Worm (Caenorhabditis elegans) whole organism, young adult: Measurements from ENCODE around the gene srx-51.
"Not testable (repeated sequence)": the region's sequence is repeated elsewhere in the genome, so short reads cannot be mapped to it uniquely, and the experiment has no call there.

Experiments used
- B0261.1 ChIP-seq: sonication (generic microtip); optimal IDR thresholded peaks from 2 replicates; lab custom pipeline; 2016; ENCODE audit warnings: mild to moderate bottlenecking, missing genetic modification characterization, moderate library complexity, missing compliant biosample characterization
- F49E8.2 ChIP-seq: sonication (generic microtip); optimal IDR thresholded peaks from 3 replicates; lab custom pipeline; 2017; ENCODE audit warnings: missing genetic modification characterization, mild to moderate bottlenecking, missing compliant biosample characterization, antibody characterized with exemption, moderate library complexity; ENCODE audit not compliant: insufficient read depth
- F55B11.4 ChIP-seq: sonication (generic microtip); optimal IDR thresholded peaks from 2 replicates; lab custom pipeline; 2016; ENCODE audit warnings: missing compliant biosample characterization, missing genetic modification characterization, borderline replicate concordance; ENCODE audit not compliant: insufficient read depth
- F57A8.1 ChIP-seq: fragments of 200-800 bp; sonication (Bioruptor generic); optimal IDR thresholded peaks from 2 replicates; lab custom pipeline; 2018; ENCODE audit warnings: mild to moderate bottlenecking, missing genetic modification characterization, moderate library complexity, missing compliant biosample characterization
- K12H6.12 ChIP-seq: fragments of 200-800 bp; sonication (Bioruptor generic); optimal IDR thresholded peaks from 2 replicates; lab custom pipeline; 2018; ENCODE audit warnings: mild to moderate bottlenecking, missing genetic modification characterization, missing compliant biosample characterization
- Y53F4B.3 ChIP-seq: fragments of 200-800 bp; sonication (Bioruptor generic); IDR thresholded peaks from 2 replicates; pipeline ENCODE4 v1.3.6; 2022; ENCODE audit warnings: missing genetic modification reagents, missing genetic modification characterization, missing compliant biosample characterization
- Y95B8A.8 ChIP-seq: fragments of 200-800 bp; sonication (Bioruptor generic); IDR thresholded peaks from 2 replicates; pipeline ENCODE4 v1.3.6; 2022; ENCODE audit warnings: missing genetic modification reagents, missing genetic modification characterization, missing compliant biosample characterization
- aptf-3 ChIP-seq: fragments of 200-800 bp; sonication (Bioruptor generic); IDR thresholded peaks from 2 replicates; pipeline ENCODE4 v1.3.6; 2022; ENCODE audit warnings: missing genetic modification characterization, missing compliant biosample characterization
- atf-7 ChIP-seq: sonication (generic microtip); optimal IDR thresholded peaks from 2 replicates; lab custom pipeline; 2017; ENCODE audit warnings: mild to moderate bottlenecking, missing genetic modification characterization, missing compliant biosample characterization
- attf-5 ChIP-seq: fragments of 200-800 bp; sonication (Bioruptor generic); optimal IDR thresholded peaks from 2 replicates; lab custom pipeline; 2018; ENCODE audit warnings: mild to moderate bottlenecking, missing genetic modification characterization, missing compliant biosample characterization
- ccch-3 ChIP-seq: fragments of 200-800 bp; sonication (Bioruptor generic); optimal IDR thresholded peaks from 2 replicates; lab custom pipeline; 2018; ENCODE audit warnings: mild to moderate bottlenecking, missing genetic modification characterization, missing compliant biosample characterization
- cebp-1 ChIP-seq, 2 experiments: fragments of 200-800 bp in 1 of 2; sonication (Bioruptor generic) in 1 of 2; sonication (generic microtip) in 1 of 2; IDR thresholded peaks in 1 of 2; optimal IDR thresholded peaks in 1 of 2; 2 replicates each; pipeline versions ENCODE4 v1.3.6 to Lab custom; 2017 to 2022; ENCODE audit warnings: missing compliant biosample characterization in 2 of 2, missing genetic modification characterization in 2 of 2, mild to moderate bottlenecking in 1 of 2, missing genetic modification reagents in 1 of 2, moderate library complexity in 1 of 2
- ceh-40 ChIP-seq: fragments of 200-800 bp; sonication (Bioruptor generic); IDR thresholded peaks from 2 replicates; pipeline ENCODE4 v1.3.6; 2022; ENCODE audit warnings: missing genetic modification characterization, missing compliant biosample characterization
- ceh-79 ChIP-seq: sonication (generic microtip); optimal IDR thresholded peaks from 2 replicates; lab custom pipeline; 2017; ENCODE audit warnings: mild to moderate bottlenecking, missing genetic modification characterization, missing compliant biosample characterization
- ceh-91 ChIP-seq: fragments of 200-800 bp; sonication (Bioruptor generic); IDR thresholded peaks from 2 replicates; pipeline ENCODE4 v1.3.6; 2022; ENCODE audit warnings: missing genetic modification reagents, missing genetic modification characterization, missing compliant biosample characterization
- dpff-1 ChIP-seq: sonication (generic microtip); optimal IDR thresholded peaks from 2 replicates; lab custom pipeline; 2017; ENCODE audit warnings: mild to moderate bottlenecking, missing genetic modification characterization, missing compliant biosample characterization
- dpl-1 ChIP-seq: fragments of 150-350 bp; optimal IDR thresholded peaks from 2 replicates; lab custom pipeline; 2014; ENCODE audit warnings: missing biosample characterization, missing genetic modification reagents, missing genetic modification characterization
- ets-4 ChIP-seq: fragments of 200-800 bp; sonication (Bioruptor generic); optimal IDR thresholded peaks from 2 replicates; lab custom pipeline; 2018; ENCODE audit warnings: mild to moderate bottlenecking, missing genetic modification characterization, missing compliant biosample characterization
- gei-17 ChIP-seq: fragments of 200-800 bp; sonication (Bioruptor generic); optimal IDR thresholded peaks from 2 replicates; lab custom pipeline; 2018; ENCODE audit warnings: mild to moderate bottlenecking, missing genetic modification characterization, missing compliant biosample characterization
- hmg-1.2 ChIP-seq: fragments of 200-800 bp; sonication (Bioruptor generic); IDR thresholded peaks from 2 replicates; pipeline ENCODE4 v1.3.6; 2022; ENCODE audit warnings: missing genetic modification reagents, missing genetic modification characterization, missing compliant biosample characterization
- hmg-20 ChIP-seq: fragments of 200-800 bp; sonication (Bioruptor generic); IDR thresholded peaks from 2 replicates; pipeline ENCODE4 v1.3.6; 2022; ENCODE audit warnings: missing genetic modification reagents, missing genetic modification characterization, missing compliant biosample characterization
- lag-1 ChIP-seq: fragments of 200-800 bp; sonication (Bioruptor generic); IDR thresholded peaks from 2 replicates; pipeline ENCODE4 v1.3.6; 2022; ENCODE audit warnings: missing genetic modification reagents, missing genetic modification characterization, missing compliant biosample characterization
- lin-26 ChIP-seq: fragments of 200-800 bp; sonication (Bioruptor generic); IDR thresholded peaks from 2 replicates; pipeline ENCODE4 v1.3.6; 2022; ENCODE audit warnings: missing genetic modification reagents, missing genetic modification characterization, missing compliant biosample characterization
- lin-54 ChIP-seq: fragments of 200-800 bp; sonication (Bioruptor generic); optimal IDR thresholded peaks from 2 replicates; lab custom pipeline; 2018; ENCODE audit warnings: mild to moderate bottlenecking, missing genetic modification characterization, missing compliant biosample characterization
- madf-3 ChIP-seq: fragments of 200-800 bp; sonication (Bioruptor generic); IDR thresholded peaks from 2 replicates; pipeline ENCODE4 v1.3.6; 2022; ENCODE audit warnings: missing genetic modification reagents, missing genetic modification characterization, missing compliant biosample characterization
- madf-6 ChIP-seq: fragments of 200-800 bp; sonication (Bioruptor generic); IDR thresholded peaks from 2 replicates; pipeline ENCODE4 v1.3.6; 2022; ENCODE audit warnings: missing genetic modification reagents, missing genetic modification characterization, missing compliant biosample characterization
- mes-4 ChIP-seq: sonication (generic microtip); optimal IDR thresholded peaks from 2 replicates; lab custom pipeline; 2016; ENCODE audit warnings: missing genotype, missing genetic modification characterization, missing compliant biosample characterization
- mxl-1 ChIP-seq: sonication (generic microtip); optimal IDR thresholded peaks from 2 replicates; lab custom pipeline; 2016; ENCODE audit warnings: missing genetic modification characterization, missing compliant biosample characterization
- nhr-120 ChIP-seq: fragments of 200-800 bp; sonication (Bioruptor generic); IDR thresholded peaks from 2 replicates; pipeline ENCODE4 v1.3.6; 2022; ENCODE audit warnings: missing genetic modification characterization, missing compliant biosample characterization
- nhr-27 ChIP-seq: fragments of 200-800 bp; sonication (Bioruptor generic); optimal IDR thresholded peaks from 2 replicates; lab custom pipeline; 2018; ENCODE audit warnings: mild to moderate bottlenecking, missing genetic modification characterization, moderate library complexity, missing compliant biosample characterization
- nhr-80 ChIP-seq: sonication (generic microtip); optimal IDR thresholded peaks from 2 replicates; lab custom pipeline; 2016; ENCODE audit warnings: missing genetic modification characterization, missing compliant biosample characterization
- pbrm-1 ChIP-seq: fragments of 200-800 bp; sonication (Bioruptor generic); IDR thresholded peaks from 2 replicates; pipeline ENCODE4 v1.3.6; 2022; ENCODE audit warnings: missing genetic modification reagents, missing genetic modification characterization, missing compliant biosample characterization
- rpc-1 ChIP-seq, 2 experiments: fragments of 150-350 bp in 1 of 2; sonication (generic microtip) in 1 of 2; optimal IDR thresholded peaks; 2 replicates each; lab custom pipeline; 2014 to 2018; ENCODE audit warnings: missing biosample characterization in 1 of 2, missing genetic modification characterization in 1 of 2, missing genetic modification reagents in 1 of 2, missing genotype in 1 of 2
- sptf-2 ChIP-seq: fragments of 200-800 bp; sonication (Bioruptor generic); optimal IDR thresholded peaks from 2 replicates; lab custom pipeline; 2018; ENCODE audit warnings: mild to moderate bottlenecking, missing genetic modification characterization, missing compliant biosample characterization
- tbp1 ChIP-seq: fragments of 200-800 bp; sonication (Bioruptor generic); optimal IDR thresholded peaks from 2 replicates; lab custom pipeline; 2018; ENCODE audit warnings: mild to moderate bottlenecking, missing genetic modification characterization, missing compliant biosample characterization
- tbx-9 ChIP-seq: sonication (generic microtip); optimal IDR thresholded peaks from 2 replicates; lab custom pipeline; 2016; ENCODE audit warnings: borderline replicate concordance, missing genetic modification characterization, inconsistent platforms, missing compliant biosample characterization
- unc-62 ChIP-seq: fragments of 150-350 bp; optimal IDR thresholded peaks from 2 replicates; lab custom pipeline; 2014; ENCODE audit warnings: missing biosample characterization, missing genetic modification reagents, missing genetic modification characterization
- zim-3 ChIP-seq: sonication (generic microtip); optimal IDR thresholded peaks from 2 replicates; lab custom pipeline; 2017; ENCODE audit warnings: mild to moderate bottlenecking, missing genetic modification characterization, moderate library complexity, missing compliant biosample characterization
- ztf-22 ChIP-seq: fragments of 200-800 bp; sonication (Bioruptor generic); optimal IDR thresholded peaks from 2 replicates; lab custom pipeline; 2018; ENCODE audit warnings: mild to moderate bottlenecking, missing genetic modification characterization, moderate library complexity, missing compliant biosample characterization
- ztf-25 ChIP-seq: fragments of 200-800 bp; sonication (Bioruptor generic); IDR thresholded peaks from 2 replicates; pipeline ENCODE4 v1.3.6; 2022; ENCODE audit warnings: missing genetic modification reagents, missing genetic modification characterization, missing compliant biosample characterization
- ztf-26 ChIP-seq: sonication (generic microtip); optimal IDR thresholded peaks from 2 replicates; lab custom pipeline; 2017; ENCODE audit warnings: missing genetic modification characterization, missing compliant biosample characterization
- ztf-28 ChIP-seq: fragments of 200-800 bp; sonication (Bioruptor generic); IDR thresholded peaks from 2 replicates; pipeline ENCODE4 v1.3.6; 2022; ENCODE audit warnings: missing genetic modification reagents, missing genetic modification characterization, missing compliant biosample characterization
- ztf-3 ChIP-seq: fragments of 200-800 bp; sonication (Bioruptor generic); optimal IDR thresholded peaks from 2 replicates; lab custom pipeline; 2018; ENCODE audit warnings: mild to moderate bottlenecking, missing genetic modification characterization, missing compliant biosample characterization
- ztf-6 ChIP-seq: fragments of 200-800 bp; sonication (Bioruptor generic); IDR thresholded peaks from 2 replicates; pipeline ENCODE4 v1.3.6; 2022; ENCODE audit warnings: missing genetic modification reagents, missing genetic modification characterization, missing compliant biosample characterization

The srx-51 gene

DNA sequence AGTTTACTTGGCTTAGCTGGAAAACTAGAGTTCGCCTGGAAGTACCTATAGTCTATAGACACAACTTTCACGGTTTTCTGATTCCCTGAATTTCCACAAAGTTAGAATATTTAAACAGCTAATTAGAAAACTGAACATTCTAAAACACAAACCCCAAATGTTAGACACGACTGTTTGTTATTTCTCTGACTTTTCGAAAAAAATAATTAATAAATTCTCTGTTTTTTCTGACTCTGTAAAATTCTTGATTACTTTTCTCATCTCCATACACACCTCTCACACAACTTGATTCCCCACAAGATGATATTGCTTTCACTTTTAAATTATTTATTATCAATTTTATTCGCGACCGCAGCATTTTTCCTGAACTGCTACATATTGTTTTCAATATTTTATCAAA, 28.2 kb upstream of the srx-51 start, which contains the start of gene srbc-75:
srbc-75 (plus strand) TSS at position 301 of the 400 bp plus-strand sequence.
- no peak for TF ChIP-seq ztf-26
- TF ChIP-seq zim-3 (tag; lab: Kevin White, UChicago), result no peak
- TF ChIP-seq ztf-22 (GFP tag; lab: Kevin White, UChicago), result no peak
- no peak for TF ChIP-seq aptf-3 (GFP tag; lab: Robert Waterston, UW)
- no peak for TF ChIP-seq ccch-3 (GFP tag; lab: Kevin White, UChicago)
- TF ChIP-seq Y95B8A.8, result no peak
- TF ChIP-seq ztf-25 (GFP tag; lab: Robert Waterston, UW), result no peak
- no peak for TF ChIP-seq ets-4 (GFP tag; lab: Kevin White, UChicago)
- TF ChIP-seq cebp-1 (GFP tag; IDR thresholded peaks at IDR 0.05; lab: Robert Waterston, UW), result no peak
- no peak for TF ChIP-seq cebp-1 (tag; optimal IDR thresholded peaks at IDR 0.05; lab: Kevin White, UChicago)
- TF ChIP-seq attf-5 (GFP tag; lab: Kevin White, UChicago), result no peak
- TF ChIP-seq mes-4, result no peak
- TF ChIP-seq madf-3, result no peak
- no peak for TF ChIP-seq K12H6.12 (tag; lab: Kevin White, UChicago)
- TF ChIP-seq nhr-27 (tag; lab: Kevin White, UChicago), result no peak
- TF ChIP-seq pbrm-1 (GFP tag; lab: Robert Waterston, UW), result no peak
- TF ChIP-seq ceh-79 (tag; lab: Kevin White, UChicago), result no peak
- TF ChIP-seq gei-17 (GFP tag; lab: Kevin White, UChicago), result no peak
- TF ChIP-seq unc-62 (GFP tag; lab: Kevin White, UChicago), result no peak
- no peak for TF ChIP-seq sptf-2 (GFP tag; lab: Kevin White, UChicago)
- TF ChIP-seq lin-54, result no peak
- TF ChIP-seq, all 124 proteins: peak for 0

DNA sequence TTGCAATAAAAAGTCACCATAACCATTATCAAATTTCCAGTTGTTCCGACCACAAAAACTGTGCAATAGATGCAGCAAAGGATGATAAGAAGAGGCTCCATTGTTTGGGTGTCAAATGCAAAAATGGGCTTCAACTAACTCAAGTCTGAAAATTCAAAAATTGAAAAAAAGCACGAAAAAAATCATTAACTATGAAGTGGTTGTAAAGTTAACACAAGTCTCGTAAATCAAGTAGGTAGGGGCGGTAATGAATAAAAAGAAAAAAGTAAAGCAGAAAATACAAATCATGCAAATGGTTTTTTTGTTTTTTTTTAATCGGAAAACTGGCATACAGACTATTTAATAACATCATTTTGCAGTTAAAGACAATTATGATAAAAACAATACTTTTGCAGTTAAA, 25.0 kb upstream of the srx-51 start, which contains the start of gene srsx-39:
srsx-39 (minus strand) TSS at position 101 of the 400 bp plus-strand sequence.
- not testable (repeated sequence) for TF ChIP-seq Y95B8A.8; nhr-80 (tag; lab: Kevin White, UChicago); nhr-27 (tag; lab: Kevin White, UChicago)

DNA sequence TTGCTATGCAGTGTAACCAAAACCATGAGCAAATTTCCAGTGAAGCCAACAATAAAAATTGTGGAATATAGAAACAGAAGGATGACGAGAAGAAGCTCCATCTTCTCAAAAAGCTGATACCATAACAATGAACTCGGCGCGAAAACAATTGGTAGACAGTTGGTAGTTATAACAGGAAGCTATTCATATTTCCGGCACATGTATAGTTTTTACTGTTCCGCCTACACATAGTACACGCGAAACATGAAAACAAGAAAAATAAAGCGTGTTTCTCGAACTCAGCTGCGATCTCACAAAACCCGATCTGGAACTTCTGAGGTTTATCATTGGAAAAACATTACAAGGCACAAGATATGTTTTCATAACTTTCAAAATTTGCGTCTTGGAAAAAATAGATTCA, 22.6 kb upstream of the srx-51 start, which contains the start of gene srsx-37:
srsx-37 (minus strand) TSS at position 101 of the 400 bp plus-strand sequence.
- TF ChIP-seq B0261.1 (tag; lab: Kevin White, UChicago) (no peak), F57A8.1 (GFP tag; lab: Kevin White, UChicago) (no peak), cebp-1 (GFP tag; IDR thresholded peaks at IDR 0.05; lab: Robert Waterston, UW) (no peak), cebp-1 (tag; optimal IDR thresholded peaks at IDR 0.05; lab: Kevin White, UChicago) (no peak), ceh-91 (GFP tag; lab: Robert Waterston, UW) (no peak), tbx-9 (tag; lab: Kevin White, UChicago) (no peak), rpc-1 (optimal IDR thresholded peaks at IDR 0.05; lab: Kevin White, UChicago) (no peak), rpc-1 (tag; optimal IDR thresholded peaks at IDR 0.05; lab: Kevin White, UChicago) (no peak), lin-26 (GFP tag; lab: Robert Waterston, UW) (no peak), hmg-20 (GFP tag; lab: Robert Waterston, UW) (no peak), lag-1 (GFP tag; lab: Robert Waterston, UW) (no peak), hmg-1.2 (GFP tag; lab: Robert Waterston, UW) (no peak), tbp1 (GFP tag; lab: Kevin White, UChicago) (no peak)

DNA sequence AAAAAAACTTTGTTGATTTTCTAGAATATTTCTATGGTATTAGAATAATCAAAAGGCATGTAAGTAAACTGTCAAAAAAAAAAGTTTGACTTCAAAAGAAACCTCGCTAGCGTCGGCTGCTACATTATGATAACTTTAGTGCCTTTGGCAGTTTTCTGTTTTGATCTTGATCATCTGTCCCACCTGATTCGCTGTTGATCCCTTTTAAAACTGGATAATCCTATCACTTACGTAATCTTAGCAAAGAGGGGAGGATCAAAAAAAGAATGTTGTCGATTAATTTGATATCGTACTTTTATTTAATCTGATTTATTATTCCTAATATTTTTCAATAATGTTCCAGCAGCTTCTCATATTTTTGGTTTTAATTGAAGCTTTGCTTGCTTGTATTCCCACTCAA, 21.8 kb upstream of the srx-51 start, which contains the start of gene M01B2.8:
M01B2.8 (plus strand) TSS at position 301 of the 400 bp plus-strand sequence.
- TF ChIP-seq dpl-1 (GFP tag; lab: Kevin White, UChicago), result no peak
- TF ChIP-seq Y53F4B.3 (GFP tag; lab: Robert Waterston, UW), result no peak
- TF ChIP-seq ztf-6, result no peak
- TF ChIP-seq hmg-1.2 (GFP tag; lab: Robert Waterston, UW), result no peak
- no peak for TF ChIP-seq dpff-1
- no peak for TF ChIP-seq nhr-120 (GFP tag; lab: Robert Waterston, UW)
- TF ChIP-seq K12H6.12 (tag; lab: Kevin White, UChicago), result no peak
- no peak for TF ChIP-seq mxl-1 (tag; lab: Kevin White, UChicago)
- no peak for TF ChIP-seq ztf-3 (GFP tag; lab: Kevin White, UChicago)
- TF ChIP-seq ztf-28, result no peak
- TF ChIP-seq madf-6 (GFP tag; lab: Robert Waterston, UW), result no peak
- no peak for TF ChIP-seq atf-7
- TF ChIP-seq F49E8.2, result no peak
- TF ChIP-seq ceh-40 (GFP tag; lab: Robert Waterston, UW), result no peak
- TF ChIP-seq F55B11.4, result no peak
